Worm (Caenorhabditis elegans) whole organism, midembryonic: ENCODE results near the gene F48E8.8.

ENCODE experiments used
- T22C8.4 ChIP-seq: fragments of 200-800 bp; sonication (Bioruptor generic); IDR thresholded peaks from 2 replicates; pipeline ENCODE4 v1.3.6; 2022; ENCODE audit warnings: missing genetic modification characterization, missing compliant biosample characterization
- klf-2 ChIP-seq: fragments of 200-800 bp; sonication (Bioruptor generic); conservative IDR thresholded peaks from 2 replicates; pipeline ENCODE4 v1.3.6; 2022; ENCODE audit warnings: missing genetic modification reagents, missing genetic modification characterization, missing compliant biosample characterization

ce11 chrIII:5419527-5419926 lies 30.1 kb downstream of the F48E8.8 start:
- no peak for TF ChIP-seq klf-2
- TF ChIP-seq T22C8.4 (GFP tag; lab: Robert Waterston, UW): no peak
